Worm (Caenorhabditis elegans) whole organism, late embryonic: ENCODE results near the gene nekl-4.
A peak's percentile ranks its signal among the peaks of the same experiment; 100 is the strongest.

ENCODE experiments used
- F13H6.1 ChIP-seq: sonication (generic microtip); optimal IDR thresholded peaks from 2 replicates; lab custom pipeline; 2016; ENCODE audit warnings: missing genetic modification characterization, missing compliant biosample characterization
- K02D7.2 ChIP-seq: sonication (generic microtip); optimal IDR thresholded peaks from 2 replicates; lab custom pipeline; 2017; ENCODE audit warnings: mild to moderate bottlenecking, missing genetic modification characterization, missing compliant biosample characterization
- K09A11.1 ChIP-seq: sonication (generic microtip); optimal IDR thresholded peaks from 2 replicates; lab custom pipeline; 2017; ENCODE audit warnings: antibody characterized with exemption, mild to moderate bottlenecking, missing genetic modification characterization, missing compliant biosample characterization; ENCODE audit not compliant: insufficient read depth
- Y22D7AL.16 ChIP-seq: sonication (generic microtip); optimal IDR thresholded peaks from 2 replicates; lab custom pipeline; 2016; ENCODE audit warnings: missing genetic modification characterization, missing compliant biosample characterization
- ceh-14 ChIP-seq: sonication (generic microtip); optimal IDR thresholded peaks from 2 replicates; lab custom pipeline; 2016; ENCODE audit warnings: missing genotype, missing genetic modification characterization, missing compliant biosample characterization
- ceh-19 ChIP-seq: fragments of 200-800 bp; sonication (Bioruptor generic); optimal IDR thresholded peaks from 2 replicates; lab custom pipeline; 2018; ENCODE audit warnings: mild to moderate bottlenecking, missing genetic modification characterization, missing compliant biosample characterization
- ceh-2 ChIP-seq: sonication (generic microtip); optimal IDR thresholded peaks from 2 replicates; lab custom pipeline; 2016; ENCODE audit warnings: missing genotype, missing genetic modification characterization, missing compliant biosample characterization
- ceh-22 ChIP-seq: sonication (generic microtip); optimal IDR thresholded peaks from 2 replicates; lab custom pipeline; 2017; ENCODE audit warnings: missing biosample characterization, missing genetic modification characterization
- ceh-31 ChIP-seq: sonication (generic microtip); optimal IDR thresholded peaks from 2 replicates; lab custom pipeline; 2016; ENCODE audit warnings: missing genetic modification characterization, missing compliant biosample characterization
- ceh-48 ChIP-seq: sonication (generic microtip); optimal IDR thresholded peaks from 2 replicates; lab custom pipeline; 2016; ENCODE audit warnings: missing genetic modification characterization, inconsistent platforms, missing compliant biosample characterization
- ceh-6 ChIP-seq: fragments of 200-800 bp; sonication (Bioruptor generic); optimal IDR thresholded peaks from 2 replicates; lab custom pipeline; 2018; ENCODE audit warnings: mild to moderate bottlenecking, missing genetic modification characterization, missing compliant biosample characterization
- elt-2 ChIP-seq: sonication (generic microtip); optimal IDR thresholded peaks from 2 replicates; lab custom pipeline; 2016; ENCODE audit warnings: missing genetic modification reagents, missing genetic modification characterization, missing compliant biosample characterization
- elt-4 ChIP-seq: sonication (generic microtip); optimal IDR thresholded peaks from 2 replicates; lab custom pipeline; 2016; ENCODE audit warnings: missing genetic modification characterization, missing compliant biosample characterization
- fax-1 ChIP-seq: sonication (generic microtip); optimal IDR thresholded peaks from 2 replicates; lab custom pipeline; 2016; ENCODE audit warnings: missing genotype, missing genetic modification characterization, missing compliant biosample characterization
- fkh-10 ChIP-seq: fragments of 150-350 bp; optimal IDR thresholded peaks from 2 replicates; lab custom pipeline; 2014; ENCODE audit warnings: missing biosample characterization, missing genetic modification reagents, missing genetic modification characterization
- fkh-6 ChIP-seq: sonication (generic microtip); optimal IDR thresholded peaks from 2 replicates; lab custom pipeline; 2016; ENCODE audit warnings: missing genetic modification characterization, missing compliant biosample characterization
- gmeb-2 ChIP-seq: sonication (generic microtip); optimal IDR thresholded peaks from 2 replicates; lab custom pipeline; 2016; ENCODE audit warnings: missing genetic modification characterization, inconsistent platforms, missing compliant biosample characterization
- hlh-15 ChIP-seq: sonication (generic microtip); optimal IDR thresholded peaks from 2 replicates; lab custom pipeline; 2016; ENCODE audit warnings: missing genetic modification characterization, missing compliant biosample characterization
- lin-11 ChIP-seq: fragments of 200-800 bp; sonication (Bioruptor generic); optimal IDR thresholded peaks from 2 replicates; lab custom pipeline; 2018; ENCODE audit warnings: mild to moderate bottlenecking, missing genetic modification characterization, missing compliant biosample characterization
- mec-3 ChIP-seq: sonication (generic microtip); optimal IDR thresholded peaks from 2 replicates; lab custom pipeline; 2016; ENCODE audit warnings: borderline replicate concordance, missing genetic modification characterization, missing compliant biosample characterization
- nfya-1 ChIP-seq: sonication (generic microtip); optimal IDR thresholded peaks from 2 replicates; lab custom pipeline; 2017; ENCODE audit warnings: missing genetic modification characterization, mild to moderate bottlenecking, missing compliant biosample characterization, antibody characterized with exemption, moderate library complexity
- nhr-11 ChIP-seq: fragments of 150-350 bp; optimal IDR thresholded peaks from 2 replicates; lab custom pipeline; 2014; ENCODE audit warnings: missing biosample characterization, missing genetic modification characterization
- odd-2 ChIP-seq: sonication (generic microtip); optimal IDR thresholded peaks from 2 replicates; lab custom pipeline; 2017; ENCODE audit warnings: antibody characterized with exemption, mild to moderate bottlenecking, missing genetic modification characterization, missing compliant biosample characterization
- pag-3 ChIP-seq: sonication (generic microtip); optimal IDR thresholded peaks from 2 replicates; lab custom pipeline; 2016; ENCODE audit warnings: missing compliant biosample characterization, missing genetic modification characterization, borderline replicate concordance
- pat-9 ChIP-seq: fragments of 200-800 bp; sonication (Bioruptor generic); optimal IDR thresholded peaks from 2 replicates; lab custom pipeline; 2018; ENCODE audit warnings: mild to moderate bottlenecking, missing genetic modification characterization, moderate library complexity, missing compliant biosample characterization
- pax-1 ChIP-seq: fragments of 150-350 bp; optimal IDR thresholded peaks from 2 replicates; lab custom pipeline; 2014; ENCODE audit warnings: missing biosample characterization, missing genetic modification characterization
- pha-4 ChIP-seq: fragments of 150-350 bp; optimal IDR thresholded peaks from 2 replicates; lab custom pipeline; 2018; ENCODE audit warnings: missing biosample characterization, missing genetic modification reagents, missing genetic modification characterization
- pqm-1 ChIP-seq: sonication (generic microtip); optimal IDR thresholded peaks from 2 replicates; lab custom pipeline; 2016; ENCODE audit warnings: missing genetic modification characterization, missing compliant biosample characterization
- pros-1 ChIP-seq: fragments of 150-350 bp; optimal IDR thresholded peaks from 2 replicates; lab custom pipeline; 2014; ENCODE audit warnings: missing biosample characterization, missing genetic modification reagents, missing genetic modification characterization
- ref-2 ChIP-seq: sonication (generic microtip); optimal IDR thresholded peaks from 2 replicates; lab custom pipeline; 2016; ENCODE audit warnings: missing genetic modification characterization, missing compliant biosample characterization
- rnt-1 ChIP-seq: sonication (generic microtip); optimal IDR thresholded peaks from 2 replicates; lab custom pipeline; 2016; ENCODE audit warnings: missing genetic modification characterization, missing compliant biosample characterization
- sdc-2 ChIP-seq: sonication (generic microtip); optimal IDR thresholded peaks from 2 replicates; lab custom pipeline; 2016; ENCODE audit warnings: missing genotype, missing genetic modification characterization, missing compliant biosample characterization
- sox-2 ChIP-seq: fragments of 200-800 bp; sonication (Bioruptor generic); IDR thresholded peaks from 2 replicates; pipeline ENCODE4 v1.3.6; 2022; ENCODE audit warnings: missing genetic modification reagents, missing genetic modification characterization, missing compliant biosample characterization
- syd-9 ChIP-seq: sonication (generic microtip); optimal IDR thresholded peaks from 2 replicates; lab custom pipeline; 2016; ENCODE audit warnings: mild to moderate bottlenecking, missing genetic modification characterization, moderate library complexity, missing compliant biosample characterization
- tbx-2 ChIP-seq: sonication (generic microtip); optimal IDR thresholded peaks from 2 replicates; lab custom pipeline; 2016; ENCODE audit warnings: missing genetic modification characterization, missing compliant biosample characterization
- tbx-7 ChIP-seq: sonication (generic microtip); optimal IDR thresholded peaks from 2 replicates; lab custom pipeline; 2016; ENCODE audit warnings: missing genotype, missing genetic modification characterization, missing compliant biosample characterization
- unc-3 ChIP-seq, 2 experiments: fragments of 200-800 bp in 1 of 2; sonication (Bioruptor generic) in 1 of 2; sonication (generic microtip) in 1 of 2; conservative IDR thresholded peaks in 1 of 2; optimal IDR thresholded peaks in 1 of 2; 2 replicates each; pipeline versions ENCODE4 v1.3.6 to Lab custom; 2016 to 2022; ENCODE audit warnings: missing compliant biosample characterization in 2 of 2, missing genetic modification characterization in 2 of 2, missing genetic modification reagents in 1 of 2
- unc-55 ChIP-seq: sonication (generic microtip); optimal IDR thresholded peaks from 2 replicates; lab custom pipeline; 2017; ENCODE audit warnings: missing biosample characterization, missing genetic modification reagents, missing genetic modification characterization
- unc-86 ChIP-seq: sonication (generic microtip); optimal IDR thresholded peaks from 2 replicates; lab custom pipeline; 2016; ENCODE audit warnings: missing genetic modification characterization, missing compliant biosample characterization
- zip-5 ChIP-seq: sonication (generic microtip); optimal IDR thresholded peaks from 2 replicates; lab custom pipeline; 2016; ENCODE audit warnings: missing genetic modification characterization, missing compliant biosample characterization
- ztf-16 ChIP-seq: sonication (generic microtip); optimal IDR thresholded peaks from 2 replicates; lab custom pipeline; 2017; ENCODE audit warnings: missing genetic modification characterization, missing compliant biosample characterization

The nekl-4 gene

ce11 chrIII:5546730-5547129 lies 29.4 kb upstream of the nekl-4 start, which contains the start of gene F09F7.5:
Gene F09F7.5 (plus strand): TSS chrIII:5546987.
- TF ChIP-seq F13H6.1 (tag; lab: Kevin White, UChicago), result no peak
- TF ChIP-seq elt-2 (tag; lab: Kevin White, UChicago), result peak; percentile 26

- no peak for TF ChIP-seq pag-3 (tag; lab: Kevin White, UChicago)
These were observed 29.0 kb upstream of the nekl-4 start for ce11 chrIII:5546309-5546708.

- TF ChIP-seq pqm-1 (tag; lab: Kevin White, UChicago) (no peak), ztf-16 (tag; lab: Kevin White, UChicago) (no peak), rnt-1 (tag; lab: Kevin White, UChicago) (no peak), odd-2 (tag; lab: Kevin White, UChicago) (no peak), elt-2 (tag; lab: Kevin White, UChicago) (no peak), fkh-10 (no peak), hlh-15 (tag; lab: Kevin White, UChicago) (no peak), fax-1 (tag; lab: Kevin White, UChicago) (no peak), gmeb-2 (no peak), ceh-22 (tag; lab: Kevin White, UChicago) (no peak), nhr-11 (tag; lab: Kevin White, UChicago) (no peak), nfya-1 (tag; lab: Kevin White, UChicago) (no peak), unc-86 (no peak), elt-4 (tag; lab: Kevin White, UChicago) (no peak), pat-9 (no peak), Y22D7AL.16 (no peak), ceh-6 (GFP tag; lab: Kevin White, UChicago) (no peak), ref-2 (tag; lab: Kevin White, UChicago) (no peak)
These were observed 26.5 kb upstream of the nekl-4 start, which contains the start of gene D1044.1 for ce11 chrIII:5543727-5544345. Gene D1044.1 (plus strand): TSS chrIII:5544295.

ce11 chrIII:5543050-5543449 lies 25.7 kb upstream of the nekl-4 start, which contains the start of gene D1044.6:
Gene D1044.6 (minus strand): TSS chrIII:5543177.
- TF ChIP-seq elt-4 (tag; lab: Kevin White, UChicago) (no peak), unc-3 (GFP tag; conservative IDR thresholded peaks at IDR 0.05; lab: Robert Waterston, UW) (no peak), unc-3 (tag; optimal IDR thresholded peaks at IDR 0.05; lab: Kevin White, UChicago) (no peak), unc-55 (GFP tag; lab: Kevin White, UChicago) (no peak), pag-3 (tag; lab: Kevin White, UChicago) (no peak), ceh-48 (no peak), pha-4 (tag; lab: Kevin White, UChicago) (no peak), K09A11.1 (tag; lab: Kevin White, UChicago) (no peak), zip-5 (tag; lab: Kevin White, UChicago) (no peak), syd-9 (tag; lab: Kevin White, UChicago) (no peak)

ce11 chrIII:5541777-5542176 lies 24.5 kb upstream of the nekl-4 start:
- TF ChIP-seq ceh-2 (tag; lab: Kevin White, UChicago) (no peak), ref-2 (tag; lab: Kevin White, UChicago) (no peak), pros-1 (tag; lab: Kevin White, UChicago) (no peak)

ce11 chrIII:5525973-5526372 lies 8.7 kb upstream of the nekl-4 start, which contains the start of gene dex-1:
Gene dex-1 (plus strand): TSS chrIII:5526104.
- TF ChIP-seq mec-3 (tag; lab: Kevin White, UChicago) (no peak), tbx-7 (tag; lab: Kevin White, UChicago) (no peak), pag-3 (tag; lab: Kevin White, UChicago) (no peak), ceh-14 (tag; lab: Kevin White, UChicago) (no peak), tbx-2 (tag; lab: Kevin White, UChicago) (no peak), sdc-2 (tag; lab: Kevin White, UChicago) (no peak), ceh-19 (GFP tag; lab: Kevin White, UChicago) (no peak), pax-1 (tag; lab: Kevin White, UChicago) (no peak), lin-11 (tag; lab: Kevin White, UChicago) (no peak), sox-2 (no peak), K09A11.1 (tag; lab: Kevin White, UChicago) (no peak), pha-4 (tag; lab: Kevin White, UChicago) (no peak), K02D7.2 (tag; lab: Kevin White, UChicago) (no peak), rnt-1 (tag; lab: Kevin White, UChicago) (no peak), ceh-31 (tag; lab: Kevin White, UChicago) (no peak), fkh-6 (tag; lab: Kevin White, UChicago) (no peak)
